Comparison of ENCODE assay signal across 1 fruit fly cellular context in the genomic region with DNA sequence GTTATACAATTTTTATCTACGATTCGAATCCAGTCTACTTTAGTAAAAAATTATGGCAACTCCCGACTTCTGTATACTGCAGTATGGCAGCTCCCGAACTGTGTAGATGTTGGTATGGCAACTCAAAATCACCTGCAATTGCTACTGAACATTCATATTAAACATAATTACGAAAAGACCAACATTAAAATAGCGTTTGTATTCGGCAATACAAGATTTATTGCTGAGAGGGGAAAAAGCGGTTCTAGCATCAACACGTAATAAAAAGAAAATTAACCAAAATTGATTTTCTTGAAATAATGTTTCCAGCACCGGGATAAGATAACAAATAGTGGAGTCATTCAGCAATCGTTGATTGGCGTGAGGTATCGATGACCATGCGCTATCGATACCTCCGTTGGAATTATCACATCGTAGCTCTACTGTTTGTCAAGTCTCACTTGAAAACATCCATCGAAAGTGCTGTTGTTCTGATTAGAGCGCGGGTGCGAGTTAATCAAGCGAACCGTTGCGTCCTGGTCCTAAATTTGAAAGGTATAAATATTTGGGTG.
TF ChIP-seq lines count a peak whose summit lies in the region.

A gene (plus strand): TSS at position 405 of the 551 bp plus-strand sequence.

TF ChIP-seq in whole organism, embryonic, 481 proteins besides CTCF, POLR2A, EP300 and RAD21 (continued from another document and continues in another):
- TF ChIP-seq prd (optimal IDR thresholded peaks at IDR 0.05; lab: Kevin White, UChicago) (no peak), prd (GFP tag; IDR thresholded peaks at IDR 0.05; lab: Robert Waterston, UW) (no peak), MBD-R2 (GFP tag; IDR thresholded peaks at IDR 0.05; lab: Robert Waterston, UW) (peak; percentile 32; the same call in 1 of the 2 replicates), HLH4C (GFP tag; IDR thresholded peaks at IDR 0.05; lab: Robert Waterston, UW; ENCODE audit: partially characterized antibody) (peak; percentile 93), HmgD (GFP tag; optimal IDR thresholded peaks at IDR 0.05; lab: Kevin White, UChicago) (peak; percentile 33), Ada2b (GFP tag; IDR thresholded peaks at IDR 0.05; lab: Robert Waterston, UW) (no peak), CG15601 (tag; optimal IDR thresholded peaks at IDR 0.05; lab: Kevin White, UChicago) (peak; percentile 43), CG3847 (GFP tag; IDR thresholded peaks at IDR 0.05; lab: Robert Waterston, UW) (peak; percentile 80; the same call in 1 of the 2 replicates), CG8281 (tag; optimal IDR thresholded peaks at IDR 0.05; lab: Kevin White, UChicago) (no peak), hbn (GFP tag; IDR thresholded peaks at IDR 0.05; lab: Robert Waterston, UW; ENCODE audit: partially characterized antibody) (peak; percentile 75), HmgZ (tag; optimal IDR thresholded peaks at IDR 0.05; lab: Kevin White, UChicago) (peak; percentile 26), Opbp (GFP tag; IDR thresholded peaks at IDR 0.05; lab: Robert Waterston, UW; ENCODE audit: partially characterized antibody) (peak; percentile 90), CG7963 (GFP tag; IDR thresholded peaks at IDR 0.05; lab: Robert Waterston, UW; ENCODE audit: partially characterized antibody) (peak; percentile 92), CG13287 (GFP tag; IDR thresholded peaks at IDR 0.05; lab: Robert Waterston, UW; ENCODE audit: partially characterized antibody) (peak; percentile 89), gro (GFP tag; optimal IDR thresholded peaks at IDR 0.05; lab: Kevin White, UChicago) (no peak), Dad (GFP tag; optimal IDR thresholded peaks at IDR 0.05; lab: Kevin White, UChicago) (peak; percentile 23), Abd-B (GFP tag; optimal IDR thresholded peaks at IDR 0.05; lab: Kevin White, UChicago) (peak; percentile 20), H2.0 (GFP tag; IDR thresholded peaks at IDR 0.05; lab: Robert Waterston, UW) (no peak), Dref (GFP tag; IDR thresholded peaks at IDR 0.05; lab: Robert Waterston, UW) (peak; percentile 89), br (optimal IDR thresholded peaks at IDR 0.05; lab: Kevin White, UChicago) (no peak), Neu2 (GFP tag; optimal IDR thresholded peaks at IDR 0.05; lab: Kevin White, UChicago; ENCODE audit: borderline replicate concordance) (no peak), Scr (GFP tag; IDR thresholded peaks at IDR 0.05; lab: Robert Waterston, UW; ENCODE audit: partially characterized antibody) (peak; percentile 96), YL-1 (GFP tag; optimal IDR thresholded peaks at IDR 0.05; lab: Kevin White, UChicago) (peak; percentile 1), CG3995 (GFP tag; optimal IDR thresholded peaks at IDR 0.05; lab: Kevin White, UChicago) (peak; percentile 43), chinmo (GFP tag; IDR thresholded peaks at IDR 0.05; lab: Robert Waterston, UW; ENCODE audit: partially characterized antibody) (peak; percentile 93; the same call in 1 of the 4 replicates), CG18011 (GFP tag; optimal IDR thresholded peaks at IDR 0.05; lab: Kevin White, UChicago) (peak; percentile 16), Asciz (GFP tag; optimal IDR thresholded peaks at IDR 0.05; lab: Kevin White, UChicago) (no peak), CG11504 (tag; optimal IDR thresholded peaks at IDR 0.05; lab: Kevin White, UChicago) (peak; percentile 54), ATbp (GFP tag; optimal IDR thresholded peaks at IDR 0.05; lab: Kevin White, UChicago) (no peak), CG9727 (GFP tag; optimal IDR thresholded peaks at IDR 0.05; lab: Kevin White, UChicago) (no peak), Ets65A (GFP tag; lab: Kevin White, UChicago) (peak; percentile 94), CG12219 (GFP tag; optimal IDR thresholded peaks at IDR 0.05; lab: Kevin White, UChicago) (no peak), insv (GFP tag; optimal IDR thresholded peaks at IDR 0.05; lab: Kevin White, UChicago) (peak in 1 of 2 experiments; percentile 94), Poxn (GFP tag; IDR thresholded peaks at IDR 0.05; lab: Robert Waterston, UW) (no peak), CG1024 (GFP tag; IDR thresholded peaks at IDR 0.05; lab: Robert Waterston, UW) (no peak), gfzf (GFP tag; optimal IDR thresholded peaks at IDR 0.05; lab: Kevin White, UChicago) (peak; percentile 40), CG8924 (tag; optimal IDR thresholded peaks at IDR 0.05; lab: Kevin White, UChicago) (peak; percentile 25), CoRest (tag; optimal IDR thresholded peaks at IDR 0.05; lab: Kevin White, UChicago) (peak; percentile 52), grn (GFP tag; optimal IDR thresholded peaks at IDR 0.05; lab: Kevin White, UChicago) (peak; percentile 95), zen (tag; optimal IDR thresholded peaks at IDR 0.05; lab: Kevin White, UChicago) (peak; percentile 39), Myb (GFP tag; optimal IDR thresholded peaks at IDR 0.05; lab: Kevin White, UChicago) (peak; percentile 71), lbe (GFP tag; optimal IDR thresholded peaks at IDR 0.05; lab: Kevin White, UChicago) (peak; percentile 18), lilli (GFP tag; optimal IDR thresholded peaks at IDR 0.05; lab: Kevin White, UChicago) (peak; percentile 33), CG4617 (GFP tag; optimal IDR thresholded peaks at IDR 0.05; lab: Kevin White, UChicago; ENCODE audit: borderline replicate concordance) (peak; percentile 27), sug (tag; optimal IDR thresholded peaks at IDR 0.05; lab: Kevin White, UChicago) (no peak), C15 (GFP tag; IDR thresholded peaks at IDR 0.05; lab: Robert Waterston, UW) (no peak), Bgb (GFP tag; IDR thresholded peaks at IDR 0.05; lab: Robert Waterston, UW; ENCODE audit: partially characterized antibody) (peak; percentile 88), BtbVII (GFP tag; optimal IDR thresholded peaks at IDR 0.05; lab: Kevin White, UChicago) (no peak), Deaf1 (tag; optimal IDR thresholded peaks at IDR 0.05; lab: Kevin White, UChicago) (peak; percentile 12), unc-4 (GFP tag; IDR thresholded peaks at IDR 0.05; lab: Robert Waterston, UW; ENCODE audit: partially characterized antibody) (peak; percentile 87), CG2712 (tag; optimal IDR thresholded peaks at IDR 0.05; lab: Kevin White, UChicago) (peak; percentile 32), vnd (GFP tag; IDR thresholded peaks at IDR 0.05; lab: Robert Waterston, UW; ENCODE audit: partially characterized antibody) (peak; percentile 94), ash1 (GFP tag; optimal IDR thresholded peaks at IDR 0.05; lab: Kevin White, UChicago) (no peak), ttk (GFP tag; IDR thresholded peaks at IDR 0.05; lab: Robert Waterston, UW) (no peak), Trl (optimal IDR thresholded peaks at IDR 0.05; lab: Kevin White, UChicago) (no peak), Trl (GFP tag; optimal IDR thresholded peaks at IDR 0.05; lab: Kevin White, UChicago) (no peak), CG4820 (GFP tag; optimal IDR thresholded peaks at IDR 0.05; lab: Kevin White, UChicago) (no peak), Hmr (GFP tag; optimal IDR thresholded peaks at IDR 0.05; lab: Kevin White, UChicago) (peak; percentile 15), fd64A (GFP tag; optimal IDR thresholded peaks at IDR 0.05; lab: Kevin White, UChicago) (no peak), inv (GFP tag; IDR thresholded peaks at IDR 0.05; lab: Robert Waterston, UW; ENCODE audit: partially characterized antibody) (peak; percentile 87), CG1603 (tag; optimal IDR thresholded peaks at IDR 0.05; lab: Kevin White, UChicago) (peak; percentile 97), Sox100B (GFP tag; optimal IDR thresholded peaks at IDR 0.05; lab: Kevin White, UChicago) (no peak), ab (GFP tag; optimal IDR thresholded peaks at IDR 0.05; lab: Kevin White, UChicago) (no peak), CG10267 (tag; optimal IDR thresholded peaks at IDR 0.05; lab: Kevin White, UChicago) (peak; percentile 56), Xbp1 (GFP tag; optimal IDR thresholded peaks at IDR 0.05; lab: Kevin White, UChicago) (peak; percentile 8), ken (GFP tag; IDR thresholded peaks at IDR 0.05; lab: Robert Waterston, UW) (0 out of 3 replicates have a peak, but pooled peaks have one; percentile 6), phol (tag; optimal IDR thresholded peaks at IDR 0.05; lab: Kevin White, UChicago) (peak; percentile 44), twi (tag; optimal IDR thresholded peaks at IDR 0.05; lab: Kevin White, UChicago) (no peak), Med (GFP tag; lab: Kevin White, UChicago) (peak; percentile 31), disco-r (GFP tag; optimal IDR thresholded peaks at IDR 0.05; lab: Kevin White, UChicago) (no peak), BEAF-32 (GFP tag; optimal IDR thresholded peaks at IDR 0.05; lab: Kevin White, UChicago) (peak; percentile 93), Eip74EF (GFP tag; optimal IDR thresholded peaks at IDR 0.05; lab: Kevin White, UChicago) (no peak), CG2129 (GFP tag; IDR thresholded peaks at IDR 0.05; lab: Robert Waterston, UW; ENCODE audit: partially characterized antibody) (peak; percentile 78), jumu (GFP tag; optimal IDR thresholded peaks at IDR 0.05; lab: Kevin White, UChicago) (peak; percentile 41), E2f2 (GFP tag; IDR thresholded peaks at IDR 0.05; lab: Robert Waterston, UW) (peak; percentile 71), Sry-δ (GFP tag; optimal IDR thresholded peaks at IDR 0.05; lab: Kevin White, UChicago) (peak; percentile 88), CG30020 (tag; optimal IDR thresholded peaks at IDR 0.05; lab: Kevin White, UChicago) (peak; percentile 73), trem (tag; optimal IDR thresholded peaks at IDR 0.05; lab: Kevin White, UChicago) (peak; percentile 60), CG33213 (GFP tag; optimal IDR thresholded peaks at IDR 0.05; lab: Kevin White, UChicago) (peak; percentile 28), Ets97D (GFP tag; optimal IDR thresholded peaks at IDR 0.05; lab: Kevin White, UChicago) (peak; percentile 70), CG17802 (tag; optimal IDR thresholded peaks at IDR 0.05; lab: Kevin White, UChicago) (peak; percentile 7), CG15514 (GFP tag; optimal IDR thresholded peaks at IDR 0.05; lab: Kevin White, UChicago) (peak; percentile 27), zen2 (GFP tag; IDR thresholded peaks at IDR 0.05; lab: Robert Waterston, UW; ENCODE audit: partially characterized antibody) (peak; percentile 64; the same call in 1 of the 3 replicates), CG10366 (GFP tag; IDR thresholded peaks at IDR 0.05; lab: Robert Waterston, UW) (no peak), zfh2 (GFP tag; optimal IDR thresholded peaks at IDR 0.05; lab: Kevin White, UChicago) (no peak), dysf (GFP tag; IDR thresholded peaks at IDR 0.05; lab: Robert Waterston, UW) (no peak), ato (GFP tag; IDR thresholded peaks at IDR 0.05; lab: Robert Waterston, UW; ENCODE audit: partially characterized antibody) (peak; percentile 93), Six4 (GFP tag; optimal IDR thresholded peaks at IDR 0.05; lab: Kevin White, UChicago) (no peak), Awh (GFP tag; IDR thresholded peaks at IDR 0.05; lab: Robert Waterston, UW) (no peak), gem (tag; optimal IDR thresholded peaks at IDR 0.05; lab: Kevin White, UChicago) (peak; percentile 36), Sin3A (optimal IDR thresholded peaks at IDR 0.05; lab: Kevin White, UChicago) (peak; percentile 77), mld (GFP tag; IDR thresholded peaks at IDR 0.05; lab: Robert Waterston, UW; ENCODE audit: partially characterized antibody) (peak; percentile 89; the same call in 2 of the 3 replicates), amos (GFP tag; IDR thresholded peaks at IDR 0.05; lab: Robert Waterston, UW; ENCODE audit: partially characterized antibody) (peak; percentile 96), CG42726 (GFP tag; IDR thresholded peaks at IDR 0.05; lab: Robert Waterston, UW; ENCODE audit: partially characterized antibody) (peak; percentile 95), Doc3 (GFP tag; IDR thresholded peaks at IDR 0.05; lab: Robert Waterston, UW; ENCODE audit: partially characterized antibody) (peak; percentile 68), tna (GFP tag; IDR thresholded peaks at IDR 0.05; lab: Robert Waterston, UW; ENCODE audit: partially characterized antibody) (peak; percentile 91), Pdp1 (GFP tag; optimal IDR thresholded peaks at IDR 0.05; lab: Kevin White, UChicago) (peak in 1 of 2 experiments; percentile 94), sr (GFP tag; IDR thresholded peaks at IDR 0.05; lab: Robert Waterston, UW) (no peak), bigmax (GFP tag; optimal IDR thresholded peaks at IDR 0.05; lab: Kevin White, UChicago) (no peak), kni (GFP tag; optimal IDR thresholded peaks at IDR 0.05; lab: Kevin White, UChicago) (peak; percentile 18), PHDP (tag; optimal IDR thresholded peaks at IDR 0.05; lab: Kevin White, UChicago) (peak; percentile 14), Dip2 (GFP tag; IDR thresholded peaks at IDR 0.05; lab: Robert Waterston, UW) (no peak), Antp (GFP tag; optimal IDR thresholded peaks at IDR 0.05; lab: Kevin White, UChicago) (peak; percentile 20), Dll (GFP tag; IDR thresholded peaks at IDR 0.05; lab: Robert Waterston, UW; ENCODE audit: partially characterized antibody) (peak; percentile 89), CG1233 (GFP tag; optimal IDR thresholded peaks at IDR 0.05; lab: Kevin White, UChicago) (no peak), hb (GFP tag; IDR thresholded peaks at IDR 0.05; lab: Robert Waterston, UW; ENCODE audit: partially characterized antibody) (peak; percentile 93), CG2120 (GFP tag; optimal IDR thresholded peaks at IDR 0.05; lab: Kevin White, UChicago) (peak; percentile 29), CG17186 (GFP tag; optimal IDR thresholded peaks at IDR 0.05; lab: Kevin White, UChicago) (peak; percentile 37), CG14860 (GFP tag; IDR thresholded peaks at IDR 0.05; lab: Robert Waterston, UW; ENCODE audit: partially characterized antibody) (peak; percentile 87), CG6791 (GFP tag; IDR thresholded peaks at IDR 0.05; lab: Robert Waterston, UW; ENCODE audit: partially characterized antibody) (peak; percentile 86), CG2116 (GFP tag; optimal IDR thresholded peaks at IDR 0.05; lab: Kevin White, UChicago) (peak; percentile 82), eve (GFP tag; optimal IDR thresholded peaks at IDR 0.05; lab: Kevin White, UChicago) (peak in 1 of 2 experiments; percentile 63), CG15479 (GFP tag; optimal IDR thresholded peaks at IDR 0.05; lab: Kevin White, UChicago) (peak; percentile 33), pzg (GFP tag; optimal IDR thresholded peaks at IDR 0.05; lab: Kevin White, UChicago) (peak; percentile 67), Side (GFP tag; optimal IDR thresholded peaks at IDR 0.05; lab: Kevin White, UChicago) (peak; percentile 19), CG7357 (GFP tag; IDR thresholded peaks at IDR 0.05; lab: Robert Waterston, UW) (peak; percentile 83), NC2β (GFP tag; optimal IDR thresholded peaks at IDR 0.05; lab: Kevin White, UChicago) (peak; percentile 42), CG8290 (GFP tag; optimal IDR thresholded peaks at IDR 0.05; lab: Kevin White, UChicago) (peak; percentile 45), CG8290 (tag; optimal IDR thresholded peaks at IDR 0.05; lab: Kevin White, UChicago) (peak in 1 of 2 experiments; percentile 39), chn (GFP tag; optimal IDR thresholded peaks at IDR 0.05; lab: Kevin White, UChicago) (no peak)
